Worm (Caenorhabditis elegans): ENCODE results near the gene F46C5.6.

DNA sequence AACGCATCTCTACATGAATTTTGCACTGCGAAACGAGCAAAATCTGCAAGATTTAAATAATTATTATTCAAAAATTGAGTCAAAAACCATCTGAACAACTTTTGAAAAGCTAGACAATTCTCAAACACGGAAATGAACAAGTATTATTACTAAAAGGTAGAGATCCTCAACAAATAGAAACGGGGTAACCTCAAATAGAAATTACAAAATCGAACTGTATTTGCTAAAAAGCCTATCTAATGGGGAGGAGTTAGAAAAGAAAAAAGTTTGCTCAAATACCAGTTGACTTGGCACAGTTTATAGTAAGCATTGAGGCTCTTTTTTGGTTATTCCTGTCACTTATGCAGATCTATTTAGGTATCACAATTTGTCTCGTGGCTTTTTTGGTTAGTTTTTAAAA lies 18.5 kb downstream of the F46C5.6 start, which contains the start of gene nas-25:
- TF ChIP-seq ztf-23 (GFP tag; IDR thresholded peaks at IDR 0.05) (no peak), flt-1 (GFP tag; IDR thresholded peaks at IDR 0.05) (no peak), med-1 (GFP tag; optimal IDR thresholded peaks at IDR 0.05; ENCODE audit: insufficient read depth) (no peak), klf-2 (GFP tag; conservative IDR thresholded peaks at IDR 0.05) (no peak)

Data from whole organism, midembryonic.